Worm (Caenorhabditis elegans): ENCODE data around the gene Y38E10A.17.

Y38E10A.17 gene

DNA sequence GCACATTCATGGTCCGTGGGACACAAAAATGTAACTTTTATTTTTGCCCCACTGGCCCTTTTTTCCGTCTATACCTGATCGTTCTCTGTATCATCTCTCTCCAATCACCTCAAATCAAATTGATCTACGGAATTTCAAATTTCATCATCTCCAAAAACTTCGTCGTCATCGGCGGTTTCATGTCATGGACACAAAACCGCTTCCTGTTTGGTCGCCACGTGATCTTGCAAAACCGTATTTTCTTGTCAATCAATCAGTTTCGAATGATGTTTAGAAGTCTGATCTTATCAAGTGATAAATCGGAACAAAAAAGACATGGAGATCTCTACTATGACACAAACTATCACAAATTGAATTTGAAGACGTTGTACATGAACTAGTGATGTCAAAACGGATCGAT is 8.9 kb downstream of the Y38E10A.17 start (continued):
- TF ChIP-seq mdl-1 (tag; optimal IDR thresholded peaks at IDR 0.05) (peak in 1 of 2 experiments; percentile 75), tlp-1 (tag; optimal IDR thresholded peaks at IDR 0.05) (no peak), ceh-82 (tag; optimal IDR thresholded peaks at IDR 0.05) (no peak), hlh-17 (GFP tag; optimal IDR thresholded peaks at IDR 0.05; ENCODE audit: borderline replicate concordance) (no peak), nhr-19 (GFP tag; conservative IDR thresholded peaks at IDR 0.05) (peak; percentile 84), lsy-2 (tag; optimal IDR thresholded peaks at IDR 0.05) (peak in 1 of 2 experiments; percentile 28), aha-1 (tag; optimal IDR thresholded peaks at IDR 0.05) (no peak), aly-2 (tag; optimal IDR thresholded peaks at IDR 0.05) (no peak), xbp-1 (tag; optimal IDR thresholded peaks at IDR 0.05) (no peak), lin-35 (GFP tag; optimal IDR thresholded peaks at IDR 0.05) (peak in 1 of 2 experiments; percentile 74), alr-1 (tag; optimal IDR thresholded peaks at IDR 0.05; ENCODE audit: borderline replicate concordance) (no peak), skn-1 (tag; optimal IDR thresholded peaks at IDR 0.05) (no peak), nhr-77 (tag; optimal IDR thresholded peaks at IDR 0.05) (no peak), zag-1 (tag; optimal IDR thresholded peaks at IDR 0.05) (no peak), ceh-90 (tag; optimal IDR thresholded peaks at IDR 0.05) (no peak), isw-1 (GFP tag; IDR thresholded peaks at IDR 0.05) (no peak), nhr-28 (tag; optimal IDR thresholded peaks at IDR 0.05) (no peak), snpc-4 (tag; optimal IDR thresholded peaks at IDR 0.05) (no peak), blmp-1 (tag; optimal IDR thresholded peaks at IDR 0.05) (peak; percentile 79), ets-5 (GFP tag; IDR thresholded peaks at IDR 0.05) (no peak), C16A3.4 (tag; optimal IDR thresholded peaks at IDR 0.05) (no peak), dpl-1 (GFP tag; optimal IDR thresholded peaks at IDR 0.05) (peak in 1 of 3 experiments; percentile 33), ceh-88 (GFP tag; IDR thresholded peaks at IDR 0.05) (no peak), nhr-12 (tag; optimal IDR thresholded peaks at IDR 0.05) (no peak), elt-2 (tag; optimal IDR thresholded peaks at IDR 0.05) (no peak), lin-13 (GFP tag; optimal IDR thresholded peaks at IDR 0.05) (no peak), lin-15B (tag; optimal IDR thresholded peaks at IDR 0.05) (no peak), efl-1 (optimal IDR thresholded peaks at IDR 0.05) (no peak), efl-1 (GFP tag; optimal IDR thresholded peaks at IDR 0.05 in 1 of 2) (no peak), ama-1 (optimal IDR thresholded peaks at IDR 0.05) (no peak), vab-15 (tag; optimal IDR thresholded peaks at IDR 0.05) (no peak), nhr-90 (tag; optimal IDR thresholded peaks at IDR 0.05; ENCODE audit: poor library complexity) (peak; percentile 74), rnt-1 (tag; optimal IDR thresholded peaks at IDR 0.05) (no peak), mab-9 (GFP tag; IDR thresholded peaks at IDR 0.05) (no peak), nhr-76 (tag; optimal IDR thresholded peaks at IDR 0.05) (no peak), egl-27 (tag; optimal IDR thresholded peaks at IDR 0.05) (no peak), unc-86 (tag; optimal IDR thresholded peaks at IDR 0.05) (no peak), hlh-4 (tag; optimal IDR thresholded peaks at IDR 0.05) (no peak), fkh-8 (tag; optimal IDR thresholded peaks at IDR 0.05) (no peak), nhr-84 (tag; optimal IDR thresholded peaks at IDR 0.05) (no peak), ztf-4 (tag; optimal IDR thresholded peaks at IDR 0.05) (no peak), lir-3 (tag; optimal IDR thresholded peaks at IDR 0.05; ENCODE audit: poor library complexity) (no peak), unc-98 (GFP tag; IDR thresholded peaks at IDR 0.05) (no peak), nhr-85 (tag) (peak; percentile 98), Y116A8C.19 (tag; optimal IDR thresholded peaks at IDR 0.05; ENCODE audit: borderline replicate concordance) (no peak), C34B4.2 (tag; optimal IDR thresholded peaks at IDR 0.05) (no peak), elt-3 (tag; optimal IDR thresholded peaks at IDR 0.05) (peak; percentile 68 to 97 (median 94))
